Fruit fly (Drosophila melanogaster) whole organism: ENCODE data around the gene Hsp110.

ENCODE experiments used
- Dll ChIP-seq: fragments of >200 bp; optimal IDR thresholded peaks from 2 replicates; lab custom pipeline; 2017
- psq ChIP-seq: fragments of >200 bp; optimal IDR thresholded peaks from 2 replicates; lab custom pipeline; 2017

DNA sequence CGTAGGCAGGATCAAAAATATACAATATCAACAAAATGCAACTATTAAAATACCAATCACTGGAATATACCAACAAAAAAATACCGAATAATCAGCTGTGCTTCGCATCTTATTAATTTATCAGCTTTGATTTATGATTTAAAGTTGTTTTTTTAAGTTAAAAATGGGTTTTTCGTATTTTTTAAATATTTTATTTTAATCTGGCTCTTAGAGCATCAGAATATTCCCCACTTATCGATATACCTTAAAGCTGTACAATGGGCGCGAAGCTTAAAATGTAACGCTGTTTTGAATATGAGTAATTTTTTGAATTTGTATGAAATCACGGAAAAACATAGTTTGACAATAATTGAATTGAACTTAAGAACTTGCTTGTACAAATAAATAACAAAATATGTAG, 37.6 kb upstream of the Hsp110 start, which contains the start of gene CG17359:
- TF ChIP-seq psq (lab: Kevin White, UChicago) (no peak), Dll (lab: Kevin White, UChicago) (no peak)
